Fruit fly (Drosophila melanogaster) whole organism, adult: ENCODE measurements around the gene CG31098.

Source experiments
- CG12768 ChIP-seq: fragments of 200-800 bp; sonication (Bioruptor generic); optimal IDR thresholded peaks from 2 replicates; lab custom pipeline; 2017; ENCODE audit warnings: missing biosample characterization, missing genetic modification characterization, mild to moderate bottlenecking, moderate library complexity, missing genetic modification reagents
- CG14711 ChIP-seq: fragments of 200-800 bp; sonication (Bioruptor generic); optimal IDR thresholded peaks from 2 replicates; lab custom pipeline; 2018; ENCODE audit warnings: missing biosample characterization, mild to moderate bottlenecking, missing genetic modification characterization, moderate library complexity
- CG1620 ChIP-seq: fragments of 200-800 bp; sonication (Bioruptor generic); optimal IDR thresholded peaks from 2 replicates; lab custom pipeline; 2016; ENCODE audit warnings: missing biosample characterization, missing genetic modification characterization
- CG7045 ChIP-seq: fragments of 200-800 bp; sonication (Bioruptor generic); optimal IDR thresholded peaks from 2 replicates; lab custom pipeline; 2017; ENCODE audit warnings: missing biosample characterization, mild to moderate bottlenecking, missing genetic modification characterization
- CG7101 ChIP-seq: fragments of 200-800 bp; sonication (Bioruptor generic); optimal IDR thresholded peaks from 2 replicates; lab custom pipeline; 2018; ENCODE audit warnings: missing biosample characterization, mild to moderate bottlenecking, missing genetic modification characterization, moderate library complexity
- Clk ChIP-seq: fragments of 200-800 bp; sonication (Bioruptor generic); optimal IDR thresholded peaks from 2 replicates; lab custom pipeline; 2017; ENCODE audit warnings: missing biosample characterization, missing genetic modification characterization
- Crg-1 ChIP-seq: fragments of 200-800 bp; sonication (Bioruptor generic); optimal IDR thresholded peaks from 2 replicates; lab custom pipeline; 2016; ENCODE audit warnings: missing biosample characterization, missing genetic modification characterization
- Mnt ChIP-seq: fragments of 200-800 bp; sonication (Bioruptor generic); optimal IDR thresholded peaks from 2 replicates; lab custom pipeline; 2016; ENCODE audit warnings: missing biosample characterization, mild to moderate bottlenecking, missing genetic modification characterization
- cic ChIP-seq: fragments of 200-800 bp; sonication (Bioruptor generic); optimal IDR thresholded peaks from 2 replicates; lab custom pipeline; 2017; ENCODE audit warnings: missing biosample characterization, mild to moderate bottlenecking, missing genetic modification characterization, moderate library complexity
- cnc ChIP-seq, 2 experiments: fragments of >200 bp; optimal IDR thresholded peaks; 2 replicates each; lab custom pipeline; 2017
- kay ChIP-seq: fragments of 200-800 bp; sonication (Bioruptor generic); peaks from one replicate; lab custom pipeline; 2016; ENCODE audit warnings: missing biosample characterization, missing genetic modification characterization, borderline replicate concordance
- pad ChIP-seq: fragments of 200-800 bp; sonication (Bioruptor generic); optimal IDR thresholded peaks from 3 replicates; lab custom pipeline; 2017; ENCODE audit warnings: missing biosample characterization, missing genetic modification characterization, mild to moderate bottlenecking, moderate library complexity, missing genetic modification reagents
- tj ChIP-seq: fragments of 200-800 bp; sonication (Bioruptor generic); optimal IDR thresholded peaks from 3 replicates; lab custom pipeline; 2017; ENCODE audit warnings: missing biosample characterization, mild to moderate bottlenecking, missing genetic modification characterization, moderate library complexity

CG31098 gene

DNA sequence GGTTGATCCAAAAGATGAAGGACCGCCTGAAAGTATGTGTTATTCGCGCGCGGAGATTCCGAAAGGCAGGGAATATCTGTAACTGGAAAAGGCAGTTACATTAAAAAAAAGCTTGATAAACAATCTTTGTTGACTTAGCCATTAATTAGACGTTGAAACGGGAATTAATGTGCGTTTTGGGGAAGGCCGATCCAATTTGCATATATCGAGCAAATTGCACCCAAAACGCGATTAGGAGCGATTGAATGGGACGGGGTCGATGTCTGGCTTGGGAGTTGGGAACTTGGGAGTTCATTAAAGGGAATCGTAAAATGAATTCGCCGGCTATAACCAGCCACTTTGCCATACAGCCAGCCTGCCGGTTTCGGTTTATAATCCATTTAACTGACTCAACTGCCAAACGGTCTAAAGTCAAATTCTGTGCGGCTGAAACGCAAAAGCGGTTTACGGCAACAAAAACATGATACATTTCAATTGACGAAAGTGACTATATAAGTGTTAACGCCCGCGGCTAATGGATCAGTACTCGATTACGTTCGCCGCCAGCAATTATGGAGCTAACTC lies 51.2 kb downstream of the CG31098 start, which contains the start of gene CG11854:
Gene CG11854, plus strand, starts transcription at position 514 of the 564 bp plus-strand sequence.
- TF ChIP-seq CG7045 (GFP tag; lab: Kevin White, UChicago) (no peak), tj (no peak), kay (GFP tag; lab: Kevin White, UChicago) (no peak), pad (GFP tag; lab: Kevin White, UChicago) (no peak), cic (GFP tag; lab: Kevin White, UChicago) (no peak), Mnt (GFP tag; lab: Kevin White, UChicago) (no peak), Crg-1 (GFP tag; lab: Kevin White, UChicago) (no peak), CG7101 (tag; lab: Kevin White, UChicago) (no peak), CG14711 (tag; lab: Kevin White, UChicago) (no peak), CG12768 (GFP tag; lab: Kevin White, UChicago) (no peak), CG1620 (no peak), Clk (GFP tag; lab: Kevin White, UChicago) (no peak), cnc (optimal IDR thresholded peaks at IDR 0.05; lab: Kevin White, UChicago) (no peak)
